Worm (Caenorhabditis elegans) whole organism, early embryonic: Measurements from ENCODE around the gene C14B9.10.

Experiments
- B0310.2 ChIP-seq: sonication (generic microtip); optimal IDR thresholded peaks from 2 replicates; lab custom pipeline; 2016; ENCODE audit warnings: mild to moderate bottlenecking, missing genetic modification characterization, missing compliant biosample characterization
- F13C5.2 ChIP-seq: sonication (generic microtip); optimal IDR thresholded peaks from 2 replicates; lab custom pipeline; 2017; ENCODE audit warnings: mild to moderate bottlenecking, missing genetic modification characterization, inconsistent platforms, missing compliant biosample characterization
- ama-1 ChIP-seq: fragments of 150-350 bp; optimal IDR thresholded peaks from 2 replicates; lab custom pipeline; 2014
- ceh-36 ChIP-seq: sonication (generic microtip); optimal IDR thresholded peaks from 2 replicates; lab custom pipeline; 2016; ENCODE audit warnings: missing genetic modification characterization, inconsistent platforms, missing compliant biosample characterization
- ets-7 ChIP-seq: sonication (generic microtip); optimal IDR thresholded peaks from 2 replicates; lab custom pipeline; 2016; ENCODE audit warnings: missing genotype, missing genetic modification characterization, missing compliant biosample characterization
- hmbx-1 ChIP-seq: sonication (generic microtip); optimal IDR thresholded peaks from 2 replicates; lab custom pipeline; 2016; ENCODE audit warnings: mild to moderate bottlenecking, missing genetic modification characterization, missing compliant biosample characterization
- hmg-4 ChIP-seq: fragments of 200-800 bp; sonication (Bioruptor generic); optimal IDR thresholded peaks from 2 replicates; lab custom pipeline; 2018; ENCODE audit warnings: mild to moderate bottlenecking, missing genetic modification characterization, missing compliant biosample characterization
- pes-1 ChIP-seq: fragments of 200-800 bp; sonication (Bioruptor generic); IDR thresholded peaks from 2 replicates; pipeline ENCODE4 v1.3.6; 2022; ENCODE audit warnings: missing genetic modification reagents, missing genetic modification characterization, missing compliant biosample characterization
- tbx-11 ChIP-seq: fragments of 200-800 bp; sonication (Bioruptor generic); IDR thresholded peaks from 2 replicates; pipeline ENCODE4 v1.3.6; 2022; ENCODE audit warnings: missing genetic modification characterization, missing compliant biosample characterization
- tra-4 ChIP-seq: sonication (generic microtip); optimal IDR thresholded peaks from 2 replicates; lab custom pipeline; 2017; ENCODE audit warnings: missing genetic modification characterization, missing compliant biosample characterization

DNA sequence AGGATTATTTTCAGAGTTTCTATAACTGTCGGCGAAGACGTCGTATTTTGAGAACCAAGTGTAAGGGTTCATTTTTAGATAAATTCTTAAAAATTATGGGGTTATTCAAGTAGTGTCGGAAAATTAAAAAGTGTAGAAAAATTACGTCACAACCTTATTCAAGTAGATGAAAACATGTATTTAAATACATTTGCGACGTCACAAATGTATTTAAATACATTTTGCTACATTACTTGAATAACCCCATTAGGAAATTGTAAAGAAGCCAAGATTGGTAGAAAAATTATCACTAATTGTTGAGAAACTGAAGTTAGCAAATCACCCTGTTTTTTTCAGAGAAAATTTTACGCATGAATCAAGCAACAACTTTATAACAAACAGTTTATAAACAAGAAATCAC is 1.5 kb upstream of the C14B9.10 start:
- no peak for TF ChIP-seq F13C5.2 (tag; lab: Kevin White, UChicago)
- TF ChIP-seq tbx-11, result no peak
- TF ChIP-seq hmg-4 (GFP tag; lab: Kevin White, UChicago), result no peak
- no peak for TF ChIP-seq ama-1 (lab: Kevin White, UChicago)
- no peak for TF ChIP-seq tra-4 (tag; lab: Kevin White, UChicago)
- no peak for TF ChIP-seq B0310.2 (tag; lab: Kevin White, UChicago)
- TF ChIP-seq ets-7, result no peak
- TF ChIP-seq ceh-36 (tag; lab: Kevin White, UChicago), result no peak
- no peak for TF ChIP-seq hmbx-1 (tag; lab: Kevin White, UChicago)
- no peak for TF ChIP-seq pes-1
